Fruit fly (Drosophila melanogaster) whole organism, embryonic: ENCODE results near the gene Sik2.

ENCODE experiments used
- ATbp ChIP-seq: fragments of 200-800 bp; sonication (Bioruptor generic); optimal IDR thresholded peaks from 2 replicates; lab custom pipeline; 2017; ENCODE audit warnings: missing biosample characterization, mild to moderate bottlenecking, missing genetic modification characterization, missing genetic modification reagents
- CG10431 ChIP-seq: fragments of 200-800 bp; sonication (Bioruptor generic); optimal IDR thresholded peaks from 3 replicates; lab custom pipeline; 2018; ENCODE audit warnings: missing biosample characterization, mild to moderate bottlenecking, missing genetic modification characterization
- CG10959 ChIP-seq: fragments of 200-800 bp; sonication (Bioruptor generic); IDR thresholded peaks from 2 replicates; pipeline ENCODE4 v1.3.6; 2022; ENCODE audit warnings: missing biosample characterization, missing genetic modification characterization
- CG12219 ChIP-seq: fragments of 200-800 bp; sonication (Bioruptor generic); optimal IDR thresholded peaks from 3 replicates; lab custom pipeline; 2018; ENCODE audit warnings: missing biosample characterization, mild to moderate bottlenecking, missing genetic modification characterization
- CG13287 ChIP-seq: fragments of 200-800 bp; sonication (Bioruptor generic); IDR thresholded peaks from 2 replicates; pipeline ENCODE4 v1.3.6; 2022; ENCODE audit warnings: missing biosample characterization, missing genetic modification characterization; ENCODE audit not compliant: partially characterized antibody
- CG13894 ChIP-seq: fragments of 200-800 bp; sonication (Bioruptor generic); optimal IDR thresholded peaks from 3 replicates; lab custom pipeline; 2018; ENCODE audit warnings: missing biosample characterization, mild to moderate bottlenecking, missing genetic modification characterization, moderate library complexity
- CG15073 ChIP-seq: fragments of 200-800 bp; sonication (Bioruptor generic); optimal IDR thresholded peaks from 2 replicates; lab custom pipeline; 2016; ENCODE audit warnings: missing biosample characterization, missing genetic modification characterization
- CG17802 ChIP-seq: fragments of 200-800 bp; sonication (Bioruptor generic); optimal IDR thresholded peaks from 2 replicates; lab custom pipeline; 2018; ENCODE audit warnings: missing biosample characterization, mild to moderate bottlenecking, missing genetic modification characterization, moderate library complexity
- CG3163 ChIP-seq: fragments of 200-800 bp; sonication (Bioruptor generic); optimal IDR thresholded peaks from 3 replicates; lab custom pipeline; 2016; ENCODE audit warnings: missing biosample characterization, missing genetic modification characterization
- CG3281 ChIP-seq: fragments of 200-800 bp; sonication (Bioruptor generic); optimal IDR thresholded peaks from 3 replicates; lab custom pipeline; 2017; ENCODE audit warnings: missing biosample characterization, mild to moderate bottlenecking, missing genetic modification characterization
- CG3407 ChIP-seq: fragments of 200-800 bp; sonication (Bioruptor generic); optimal IDR thresholded peaks from 2 replicates; lab custom pipeline; 2018; ENCODE audit warnings: missing biosample characterization, mild to moderate bottlenecking, missing genetic modification characterization
- CG3726 ChIP-seq: fragments of 200-800 bp; sonication (Bioruptor generic); IDR thresholded peaks from 3 replicates; pipeline ENCODE4, ENCODE4 v1.3.6; 2022; ENCODE audit warnings: missing biosample characterization, missing genetic modification characterization
- CG5245 ChIP-seq: fragments of 200-800 bp; sonication (Bioruptor generic); optimal IDR thresholded peaks from 3 replicates; lab custom pipeline; 2016; ENCODE audit warnings: missing biosample characterization, missing genetic modification characterization
- CG6254 ChIP-seq: fragments of 200-800 bp; sonication (Bioruptor generic); optimal IDR thresholded peaks from 3 replicates; lab custom pipeline; 2017; ENCODE audit warnings: mild to moderate bottlenecking, missing biosample characterization, missing genetic modification reagents, missing genetic modification characterization
- CG6272 ChIP-seq: fragments of 200-800 bp; sonication (Bioruptor generic); IDR thresholded peaks from 2 replicates; pipeline ENCODE4 v1.3.6; 2022; ENCODE audit warnings: missing biosample characterization, missing genetic modification characterization
- CG7372 ChIP-seq: fragments of 200-800 bp; sonication (Bioruptor generic); IDR thresholded peaks from 2 replicates; pipeline ENCODE4 v1.3.6; 2022; ENCODE audit warnings: missing biosample characterization, missing genetic modification characterization
- CG7987 ChIP-seq: fragments of 200-800 bp; sonication (Bioruptor generic); optimal IDR thresholded peaks from 2 replicates; lab custom pipeline; 2018; ENCODE audit warnings: missing biosample characterization, mild to moderate bottlenecking, missing genetic modification characterization, moderate library complexity
- CG8281 ChIP-seq: fragments of 200-800 bp; sonication (Bioruptor generic); optimal IDR thresholded peaks from 2 replicates; lab custom pipeline; 2018; ENCODE audit warnings: missing biosample characterization, mild to moderate bottlenecking, missing genetic modification characterization, moderate library complexity
- CoRest ChIP-seq: fragments of 200-800 bp; sonication (Bioruptor generic); optimal IDR thresholded peaks from 3 replicates; lab custom pipeline; 2018; ENCODE audit warnings: missing biosample characterization, mild to moderate bottlenecking, missing genetic modification characterization, moderate library complexity
- CrebB ChIP-seq: fragments of 200-800 bp; sonication (Bioruptor generic); optimal IDR thresholded peaks from 3 replicates; lab custom pipeline; 2018; ENCODE audit warnings: missing biosample characterization, mild to moderate bottlenecking, missing genetic modification characterization
- Dad ChIP-seq: fragments of 200-800 bp; sonication (Bioruptor generic); optimal IDR thresholded peaks from 3 replicates; lab custom pipeline; 2016; ENCODE audit warnings: missing biosample characterization, missing genetic modification characterization
- Dfd ChIP-seq, 2 experiments: fragments of >200 bp; optimal IDR thresholded peaks; 2 replicates each; lab custom pipeline; 2017; ENCODE audit warnings: missing biosample characterization in 2 of 2, missing genetic modification characterization in 2 of 2
- Hr51 ChIP-seq, 2 experiments: fragments of 200-800 bp; sonication (Bioruptor generic); optimal IDR thresholded peaks; 2 replicates in 1 of 2; 3 replicates in 1 of 2; lab custom pipeline; 2016 to 2018; ENCODE audit warnings: missing biosample characterization in 2 of 2, missing genetic modification characterization in 2 of 2, mild to moderate bottlenecking in 1 of 2, moderate library complexity in 1 of 2
- Hsf ChIP-seq: fragments of 200-800 bp; sonication (Bioruptor generic); optimal IDR thresholded peaks from 3 replicates; lab custom pipeline; 2016; ENCODE audit warnings: missing biosample characterization, missing genetic modification characterization
- MTF-1 ChIP-seq: fragments of 200-800 bp; sonication (Bioruptor generic); optimal IDR thresholded peaks from 2 replicates; lab custom pipeline; 2018; ENCODE audit warnings: missing biosample characterization, mild to moderate bottlenecking, missing genetic modification characterization, borderline replicate concordance
- NC2α ChIP-seq: fragments of 200-800 bp; sonication (Bioruptor generic); optimal IDR thresholded peaks from 2 replicates; lab custom pipeline; 2016; ENCODE audit warnings: missing biosample characterization, missing genetic modification characterization
- Nf-YB ChIP-seq: fragments of 200-800 bp; sonication (Bioruptor generic); optimal IDR thresholded peaks from 3 replicates; lab custom pipeline; 2019; ENCODE audit warnings: missing biosample characterization, mild to moderate bottlenecking, missing genetic modification characterization, moderate library complexity
- Optix ChIP-seq: fragments of 200-800 bp; sonication (Bioruptor generic); IDR thresholded peaks from 3 replicates; pipeline ENCODE4 v1.3.6; 2022; ENCODE audit warnings: missing biosample characterization, missing genetic modification characterization
- Sin3A ChIP-seq: fragments of >200 bp; optimal IDR thresholded peaks from 2 replicates; lab custom pipeline; 2018
- Sox100B ChIP-seq: fragments of 200-800 bp; sonication (Bioruptor generic); optimal IDR thresholded peaks from 3 replicates; lab custom pipeline; 2018; ENCODE audit warnings: missing biosample characterization, mild to moderate bottlenecking, missing genetic modification characterization
- Trl ChIP-seq, 3 experiments: fragments of >200 bp in 2 of 3; fragments of 200-800 bp in 1 of 3; sonication (Bioruptor generic) in 1 of 3; optimal IDR thresholded peaks; 2 replicates in 1 of 3; 3 replicates in 2 of 3; lab custom pipeline; 2016 to 2017; ENCODE audit warnings: missing biosample characterization in 1 of 3, missing genetic modification characterization in 1 of 3
- Vsx1 ChIP-seq: fragments of 200-800 bp; sonication (Bioruptor generic); optimal IDR thresholded peaks from 2 replicates; lab custom pipeline; 2017; ENCODE audit warnings: missing biosample characterization, mild to moderate bottlenecking, missing genetic modification characterization, missing genetic modification reagents
- ash1 ChIP-seq: fragments of 200-800 bp; sonication (Bioruptor generic); optimal IDR thresholded peaks from 2 replicates; lab custom pipeline; 2018; ENCODE audit warnings: missing biosample characterization, mild to moderate bottlenecking, missing genetic modification characterization
- chif ChIP-seq, 2 experiments: fragments of 200-800 bp; sonication (Bioruptor generic); optimal IDR thresholded peaks; 3 replicates each; lab custom pipeline; 2016; ENCODE audit warnings: missing biosample characterization in 2 of 2, missing genetic modification characterization in 2 of 2
- crol ChIP-seq: fragments of 200-800 bp; sonication (Bioruptor generic); IDR thresholded peaks from 2 replicates; pipeline ENCODE4 v1.3.6; 2022; ENCODE audit warnings: missing biosample characterization, missing genetic modification characterization
- dmrt11E ChIP-seq: fragments of 200-800 bp; sonication (Bioruptor generic); optimal IDR thresholded peaks from 3 replicates; lab custom pipeline; 2018; ENCODE audit warnings: missing biosample characterization, mild to moderate bottlenecking, missing genetic modification characterization, moderate library complexity
- dysf ChIP-seq: fragments of 200-800 bp; sonication (Bioruptor generic); IDR thresholded peaks from 3 replicates; pipeline ENCODE4 v1.3.6; 2022; ENCODE audit warnings: missing biosample characterization, missing genetic modification characterization
- emc ChIP-seq: fragments of 200-800 bp; sonication (Bioruptor generic); optimal IDR thresholded peaks from 2 replicates; lab custom pipeline; 2016; ENCODE audit warnings: missing biosample characterization, missing genetic modification characterization
- eve ChIP-seq, 2 experiments: fragments of >200 bp; optimal IDR thresholded peaks; 2 replicates each; lab custom pipeline; 2017; ENCODE audit warnings: missing biosample characterization in 2 of 2, missing genetic modification characterization in 2 of 2
- grau ChIP-seq: fragments of 200-800 bp; optimal IDR thresholded peaks from 3 replicates; lab custom pipeline; 2019; ENCODE audit warnings: missing biosample characterization, mild to moderate bottlenecking, missing genetic modification characterization, moderate library complexity
- insv ChIP-seq, 2 experiments: fragments of 200-800 bp; sonication (Bioruptor generic); optimal IDR thresholded peaks; 3 replicates each; lab custom pipeline; 2016 to 2018; ENCODE audit warnings: missing biosample characterization in 2 of 2, missing genetic modification characterization in 2 of 2
- jumu ChIP-seq: fragments of 200-800 bp; sonication (Bioruptor generic); optimal IDR thresholded peaks from 3 replicates; lab custom pipeline; 2016; ENCODE audit warnings: missing biosample characterization, missing genetic modification characterization
- nerfin-1 ChIP-seq: fragments of 200-800 bp; sonication (Bioruptor generic); optimal IDR thresholded peaks from 3 replicates; lab custom pipeline; 2019; ENCODE audit warnings: missing biosample characterization, mild to moderate bottlenecking, missing genetic modification characterization, moderate library complexity
- peb ChIP-seq: fragments of 200-800 bp; sonication (Bioruptor generic); IDR thresholded peaks from 2 replicates; pipeline ENCODE4 v1.3.6; 2022; ENCODE audit warnings: missing biosample characterization, missing genetic modification characterization
- phol ChIP-seq: fragments of 200-800 bp; sonication (Bioruptor generic); optimal IDR thresholded peaks from 3 replicates; lab custom pipeline; 2018; ENCODE audit warnings: missing biosample characterization, mild to moderate bottlenecking, missing genetic modification characterization, moderate library complexity
- sisA ChIP-seq: fragments of 200-800 bp; sonication (Bioruptor generic); IDR thresholded peaks from 2 replicates; pipeline ENCODE4 v1.3.6; 2022; ENCODE audit warnings: missing biosample characterization, missing genetic modification characterization
- sob ChIP-seq: fragments of 200-800 bp; sonication (Bioruptor generic); IDR thresholded peaks from 2 replicates; pipeline ENCODE4 v1.3.6; 2022; ENCODE audit warnings: missing biosample characterization, missing genetic modification characterization
- ssp ChIP-seq: fragments of 200-800 bp; sonication (Bioruptor generic); IDR thresholded peaks from 2 replicates; pipeline ENCODE4 v1.3.6; 2022; ENCODE audit warnings: missing biosample characterization, missing genetic modification characterization
- zfh2 ChIP-seq: fragments of 200-800 bp; sonication (Bioruptor generic); optimal IDR thresholded peaks from 2 replicates; lab custom pipeline; 2016; ENCODE audit warnings: missing biosample characterization, missing genetic modification characterization

Sik2 gene

DNA sequence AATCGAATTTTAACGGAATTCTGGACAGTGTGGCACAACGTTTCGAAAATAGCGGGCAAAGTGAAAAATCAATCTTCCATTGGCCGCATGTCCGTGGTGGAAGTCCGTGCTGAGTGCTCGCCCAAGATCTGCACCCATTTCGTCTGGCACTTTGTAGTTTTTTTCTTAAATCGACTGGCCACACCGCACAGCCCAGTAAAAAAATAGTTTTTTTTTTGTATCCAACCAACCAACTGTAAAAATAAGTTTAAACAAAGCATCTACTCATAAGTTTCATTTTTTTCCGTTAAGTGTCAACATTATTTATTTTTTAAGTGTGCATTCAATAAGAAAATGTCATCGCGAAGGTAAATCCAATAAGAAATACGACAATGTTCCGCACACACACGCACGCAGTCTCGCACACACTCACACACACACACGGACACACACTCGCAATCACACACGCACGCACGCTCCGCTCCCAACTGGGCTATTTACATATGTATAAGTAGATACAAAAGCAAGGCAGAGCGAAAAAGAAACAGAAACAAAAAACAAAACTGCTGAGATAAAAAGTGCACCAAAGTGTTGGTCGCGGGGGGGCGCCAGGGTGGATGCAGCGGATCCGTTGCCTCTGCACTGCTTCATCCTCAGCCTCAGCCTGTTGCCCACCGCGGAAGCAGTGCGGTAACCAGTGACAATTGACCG, 32.5 kb upstream of the Sik2 start, which contains the start of gene csw (continued):
- TF ChIP-seq sisA (GFP tag; lab: Robert Waterston, UW) (peak; percentile 27; the same call in 1 of the 2 replicates), dysf (GFP tag; lab: Robert Waterston, UW) (peak; percentile 31; the same call in 1 of the 3 replicates), jumu (peak; percentile 42), phol (tag; lab: Kevin White, UChicago) (peak; percentile 69), CG7372 (GFP tag; lab: Robert Waterston, UW) (no peak), CG7987 (GFP tag; lab: Kevin White, UChicago) (no peak), crol (GFP tag; lab: Robert Waterston, UW) (peak; percentile 64), sob (GFP tag; lab: Robert Waterston, UW) (peak; percentile 71; the same call in 1 of the 2 replicates), Optix (no peak), CG5245 (GFP tag; lab: Kevin White, UChicago) (no peak), CG3726 (no peak), CG15073 (GFP tag; lab: Kevin White, UChicago) (no peak), chif (GFP tag; optimal IDR thresholded peaks at IDR 0.05; lab: Kevin White, UChicago) (peak; percentile 0 to 54), Vsx1 (no peak), nerfin-1 (tag; lab: Kevin White, UChicago) (no peak), MTF-1 (no peak), ATbp (GFP tag; lab: Kevin White, UChicago) (no peak), Hsf (GFP tag; lab: Kevin White, UChicago) (peak; percentile 57), CG3407 (GFP tag; lab: Kevin White, UChicago) (no peak), Dad (peak; percentile 26), Hr51 (GFP tag; optimal IDR thresholded peaks at IDR 0.05; lab: Kevin White, UChicago) (peak; percentile 4 to 27), CG3281 (GFP tag; lab: Kevin White, UChicago) (no peak), CG8281 (tag; lab: Kevin White, UChicago) (no peak), peb (GFP tag; lab: Robert Waterston, UW) (no peak), CG10431 (no peak), Trl (optimal IDR thresholded peaks at IDR 0.05; lab: Kevin White, UChicago) (peak; percentile 12 to 72), Trl (GFP tag; optimal IDR thresholded peaks at IDR 0.05; lab: Kevin White, UChicago) (peak; percentile 39), Sin3A (lab: Kevin White, UChicago) (peak; percentile 62), Nf-YB (GFP tag; lab: Kevin White, UChicago) (peak; percentile 23), CoRest (tag; lab: Kevin White, UChicago) (peak; percentile 57), CG10959 (GFP tag; lab: Robert Waterston, UW) (no peak), CG12219 (GFP tag; lab: Kevin White, UChicago) (no peak), eve (GFP tag; optimal IDR thresholded peaks at IDR 0.05; lab: Kevin White, UChicago) (no peak), grau (tag; lab: Kevin White, UChicago) (peak; percentile 29), CrebB (no peak), CG6254 (GFP tag; lab: Kevin White, UChicago) (peak; percentile 20), CG3163 (peak; percentile 47), ash1 (GFP tag; lab: Kevin White, UChicago) (no peak), insv (GFP tag; optimal IDR thresholded peaks at IDR 0.05; lab: Kevin White, UChicago) (peak; percentile 39 to 95), ssp (GFP tag; lab: Robert Waterston, UW) (peak; percentile 19; the same call in 1 of the 2 replicates), CG13287 (GFP tag; lab: Robert Waterston, UW) (peak; percentile 24; the same call in 1 of the 2 replicates), CG6272 (GFP tag; lab: Robert Waterston, UW) (peak; percentile 11; the same call in 1 of the 2 replicates), emc (GFP tag; lab: Kevin White, UChicago) (peak; percentile 29), CG17802 (no peak), Sox100B (GFP tag; lab: Kevin White, UChicago) (no peak), CG13894 (tag; lab: Kevin White, UChicago) (peak; percentile 19), Dfd (GFP tag; optimal IDR thresholded peaks at IDR 0.05; lab: Kevin White, UChicago) (no peak), dmrt11E (tag; lab: Kevin White, UChicago) (no peak), zfh2 (GFP tag; lab: Kevin White, UChicago) (peak; percentile 63), NC2α (GFP tag; lab: Kevin White, UChicago) (no peak)
